Fruit fly (Drosophila melanogaster) whole organism, adult: ENCODE data around the gene Toll-9.
A peak's percentile ranks its signal among the peaks of the same experiment; 100 is the strongest.

Experiments used
- CG11617 ChIP-seq: fragments of 200-800 bp; sonication (Bioruptor generic); optimal IDR thresholded peaks from 2 replicates; lab custom pipeline; 2017; ENCODE audit warnings: mild to moderate bottlenecking, missing biosample characterization, missing genetic modification reagents, missing genetic modification characterization
- CG12768 ChIP-seq: fragments of 200-800 bp; sonication (Bioruptor generic); optimal IDR thresholded peaks from 2 replicates; lab custom pipeline; 2017; ENCODE audit warnings: missing biosample characterization, missing genetic modification characterization, mild to moderate bottlenecking, moderate library complexity, missing genetic modification reagents
- CG14711 ChIP-seq: fragments of 200-800 bp; sonication (Bioruptor generic); optimal IDR thresholded peaks from 2 replicates; lab custom pipeline; 2018; ENCODE audit warnings: missing biosample characterization, mild to moderate bottlenecking, missing genetic modification characterization, moderate library complexity
- CG1620 ChIP-seq: fragments of 200-800 bp; sonication (Bioruptor generic); optimal IDR thresholded peaks from 2 replicates; lab custom pipeline; 2016; ENCODE audit warnings: missing biosample characterization, missing genetic modification characterization
- CG33017 ChIP-seq: fragments of 200-800 bp; sonication (Bioruptor generic); optimal IDR thresholded peaks from 2 replicates; lab custom pipeline; 2018; ENCODE audit warnings: missing biosample characterization, mild to moderate bottlenecking, missing genetic modification characterization, moderate library complexity
- CG5204 ChIP-seq: fragments of 200-800 bp; sonication (Bioruptor generic); optimal IDR thresholded peaks from 2 replicates; lab custom pipeline; 2016; ENCODE audit warnings: missing biosample characterization, missing genetic modification characterization
- CG7045 ChIP-seq: fragments of 200-800 bp; sonication (Bioruptor generic); optimal IDR thresholded peaks from 2 replicates; lab custom pipeline; 2017; ENCODE audit warnings: missing biosample characterization, mild to moderate bottlenecking, missing genetic modification characterization
- CG7101 ChIP-seq: fragments of 200-800 bp; sonication (Bioruptor generic); optimal IDR thresholded peaks from 2 replicates; lab custom pipeline; 2018; ENCODE audit warnings: missing biosample characterization, mild to moderate bottlenecking, missing genetic modification characterization, moderate library complexity
- Clk ChIP-seq: fragments of 200-800 bp; sonication (Bioruptor generic); optimal IDR thresholded peaks from 2 replicates; lab custom pipeline; 2017; ENCODE audit warnings: missing biosample characterization, missing genetic modification characterization
- Crg-1 ChIP-seq: fragments of 200-800 bp; sonication (Bioruptor generic); optimal IDR thresholded peaks from 2 replicates; lab custom pipeline; 2016; ENCODE audit warnings: missing biosample characterization, missing genetic modification characterization
- Hr96 ChIP-seq: fragments of 200-800 bp; sonication (Bioruptor generic); optimal IDR thresholded peaks from 2 replicates; lab custom pipeline; 2016; ENCODE audit warnings: missing biosample characterization, missing genetic modification characterization
- Mnt ChIP-seq: fragments of 200-800 bp; sonication (Bioruptor generic); optimal IDR thresholded peaks from 2 replicates; lab custom pipeline; 2016; ENCODE audit warnings: missing biosample characterization, mild to moderate bottlenecking, missing genetic modification characterization
- bab1 ChIP-seq: fragments of 200-800 bp; sonication (Bioruptor generic); optimal IDR thresholded peaks from 3 replicates; lab custom pipeline; 2019; ENCODE audit warnings: missing biosample characterization, mild to moderate bottlenecking, missing genetic modification characterization, moderate library complexity
- cic ChIP-seq: fragments of 200-800 bp; sonication (Bioruptor generic); optimal IDR thresholded peaks from 2 replicates; lab custom pipeline; 2017; ENCODE audit warnings: missing biosample characterization, mild to moderate bottlenecking, missing genetic modification characterization, moderate library complexity
- cnc ChIP-seq, 2 experiments: fragments of >200 bp; optimal IDR thresholded peaks; 2 replicates each; lab custom pipeline; 2017
- kay ChIP-seq: fragments of 200-800 bp; sonication (Bioruptor generic); peaks from one replicate; lab custom pipeline; 2016; ENCODE audit warnings: missing biosample characterization, missing genetic modification characterization, borderline replicate concordance
- ovo ChIP-seq: fragments of 200-800 bp; sonication (Bioruptor generic); optimal IDR thresholded peaks from 2 replicates; lab custom pipeline; 2016; ENCODE audit warnings: missing biosample characterization, missing genetic modification characterization
- pad ChIP-seq: fragments of 200-800 bp; sonication (Bioruptor generic); optimal IDR thresholded peaks from 3 replicates; lab custom pipeline; 2017; ENCODE audit warnings: missing biosample characterization, missing genetic modification characterization, mild to moderate bottlenecking, moderate library complexity, missing genetic modification reagents
- tj ChIP-seq: fragments of 200-800 bp; sonication (Bioruptor generic); optimal IDR thresholded peaks from 3 replicates; lab custom pipeline; 2017; ENCODE audit warnings: missing biosample characterization, mild to moderate bottlenecking, missing genetic modification characterization, moderate library complexity
- toe ChIP-seq: fragments of 200-800 bp; sonication (Bioruptor generic); optimal IDR thresholded peaks from 2 replicates; lab custom pipeline; 2016; ENCODE audit warnings: missing biosample characterization, missing genetic modification characterization

The Toll-9 gene

DNA sequence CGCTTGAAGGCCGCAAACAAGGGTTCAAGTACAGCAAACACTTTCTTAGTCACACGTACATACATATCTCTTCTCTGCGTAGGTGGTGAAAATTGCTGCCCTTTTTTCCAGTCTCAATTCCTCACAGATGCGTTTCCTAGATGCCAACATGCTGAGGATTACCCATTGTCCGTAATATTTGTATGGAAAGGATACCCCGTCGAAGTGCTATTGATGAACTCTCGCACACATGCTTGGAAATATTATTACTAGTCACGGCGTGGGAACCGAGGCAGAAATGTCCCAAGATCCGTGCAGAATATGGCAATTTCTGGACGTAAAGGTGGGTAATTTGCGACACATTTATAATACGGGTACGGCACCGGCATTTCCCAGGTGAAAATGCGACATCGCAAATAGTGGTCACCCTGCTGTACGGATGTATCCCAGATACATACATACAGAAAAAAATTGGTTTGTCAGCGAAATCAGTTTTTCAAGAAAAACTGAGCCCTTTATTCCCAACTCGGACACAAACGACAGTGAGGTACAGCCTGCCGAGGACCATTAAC, 38.9 kb upstream of the Toll-9 start:
- no peak for TF ChIP-seq ovo (GFP tag; lab: Kevin White, UChicago)
- no peak for TF ChIP-seq kay (GFP tag; lab: Kevin White, UChicago)
- no peak for TF ChIP-seq tj (GFP tag; lab: Kevin White, UChicago)
- no peak for TF ChIP-seq cic (GFP tag; lab: Kevin White, UChicago)
- no peak for TF ChIP-seq cnc (optimal IDR thresholded peaks at IDR 0.05; lab: Kevin White, UChicago)
- TF ChIP-seq CG1620 (GFP tag; lab: Kevin White, UChicago): no peak
- TF ChIP-seq CG12768 (GFP tag; lab: Kevin White, UChicago): no peak
- no peak for TF ChIP-seq Crg-1 (GFP tag; lab: Kevin White, UChicago)
- no peak for TF ChIP-seq pad
- no peak for TF ChIP-seq CG5204 (GFP tag; lab: Kevin White, UChicago)
- TF ChIP-seq bab1 (GFP tag; lab: Kevin White, UChicago): no peak
- TF ChIP-seq Mnt (GFP tag; lab: Kevin White, UChicago): no peak
- TF ChIP-seq CG14711 (tag; lab: Kevin White, UChicago): no peak

DNA sequence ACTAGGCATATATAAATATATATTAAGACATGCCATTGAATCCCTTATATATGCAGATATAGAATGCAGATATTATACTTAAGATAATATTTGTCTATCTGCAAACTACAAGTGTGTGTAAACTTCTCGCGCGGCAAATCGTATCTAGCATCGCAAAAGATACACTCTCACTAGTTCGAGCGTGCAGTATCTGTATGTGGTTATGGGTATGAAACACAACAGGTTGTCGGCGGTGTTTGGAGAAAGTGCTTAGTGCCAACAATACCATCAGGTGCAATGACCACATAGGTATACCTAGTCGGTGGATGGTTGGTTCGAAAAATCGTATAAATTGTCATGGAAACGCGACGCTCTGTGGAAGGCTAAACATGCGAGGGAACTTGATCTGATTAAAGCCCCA, 38.0 kb upstream of the Toll-9 start:
- no peak for TF ChIP-seq toe (GFP tag; lab: Kevin White, UChicago)
- TF ChIP-seq kay (GFP tag; lab: Kevin White, UChicago): no peak
- TF ChIP-seq CG11617 (GFP tag; lab: Kevin White, UChicago): no peak
- TF ChIP-seq CG1620 (GFP tag; lab: Kevin White, UChicago): no peak
- TF ChIP-seq tj (GFP tag; lab: Kevin White, UChicago): no peak
- no peak for TF ChIP-seq Clk (GFP tag; lab: Kevin White, UChicago)
- no peak for TF ChIP-seq CG5204 (GFP tag; lab: Kevin White, UChicago)
- no peak for TF ChIP-seq ovo (GFP tag; lab: Kevin White, UChicago)
- no peak for TF ChIP-seq CG14711 (tag; lab: Kevin White, UChicago)
- no peak for TF ChIP-seq Hr96 (GFP tag; lab: Kevin White, UChicago)
- TF ChIP-seq Mnt (GFP tag; lab: Kevin White, UChicago): no peak
- no peak for TF ChIP-seq Crg-1 (GFP tag; lab: Kevin White, UChicago)
- TF ChIP-seq bab1 (GFP tag; lab: Kevin White, UChicago): no peak

DNA sequence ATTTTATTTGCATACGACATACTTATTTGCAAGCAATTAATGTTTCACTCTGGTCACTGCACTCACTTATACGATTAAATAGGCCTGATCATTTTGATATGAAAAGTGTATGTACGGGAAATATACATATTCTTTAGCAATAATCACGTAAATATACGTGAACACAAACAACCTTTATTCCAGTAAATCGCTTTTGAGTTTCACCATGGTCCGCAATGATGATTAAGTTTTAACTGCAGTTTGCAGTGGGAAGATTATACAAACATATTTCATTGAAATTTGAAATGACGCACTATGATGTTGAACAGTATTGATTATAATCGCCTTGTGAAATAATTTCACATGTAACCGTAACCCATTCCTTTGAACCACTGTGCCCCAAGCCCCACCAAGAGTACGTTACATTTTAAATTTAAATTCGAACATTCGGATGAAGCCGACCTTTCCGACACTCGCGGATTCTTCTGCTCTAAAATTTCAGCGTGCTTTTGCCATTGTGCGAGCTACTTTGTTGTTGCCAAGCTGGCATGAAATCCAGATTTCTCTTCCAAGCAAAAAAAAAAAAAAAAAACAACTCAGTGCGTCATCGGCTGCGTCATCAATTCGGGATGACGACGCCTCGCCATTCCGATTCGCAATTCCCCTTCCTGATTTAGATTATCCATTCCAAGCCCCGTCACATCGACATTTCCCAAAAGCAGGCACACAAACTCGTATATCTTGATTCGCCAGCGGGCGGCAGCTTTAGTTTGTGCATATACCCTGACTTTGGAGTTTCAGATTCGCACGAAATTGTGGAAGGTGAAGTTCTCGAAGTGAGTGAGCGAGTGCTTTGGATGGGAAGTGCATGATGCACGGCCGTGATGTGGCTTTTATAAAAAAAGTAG, 37.2 kb upstream of the Toll-9 start:
- TF ChIP-seq Mnt (GFP tag; lab: Kevin White, UChicago) (no peak), Crg-1 (GFP tag; lab: Kevin White, UChicago) (no peak), CG12768 (GFP tag; lab: Kevin White, UChicago) (no peak), bab1 (GFP tag; lab: Kevin White, UChicago) (peak; percentile 10)

DNA sequence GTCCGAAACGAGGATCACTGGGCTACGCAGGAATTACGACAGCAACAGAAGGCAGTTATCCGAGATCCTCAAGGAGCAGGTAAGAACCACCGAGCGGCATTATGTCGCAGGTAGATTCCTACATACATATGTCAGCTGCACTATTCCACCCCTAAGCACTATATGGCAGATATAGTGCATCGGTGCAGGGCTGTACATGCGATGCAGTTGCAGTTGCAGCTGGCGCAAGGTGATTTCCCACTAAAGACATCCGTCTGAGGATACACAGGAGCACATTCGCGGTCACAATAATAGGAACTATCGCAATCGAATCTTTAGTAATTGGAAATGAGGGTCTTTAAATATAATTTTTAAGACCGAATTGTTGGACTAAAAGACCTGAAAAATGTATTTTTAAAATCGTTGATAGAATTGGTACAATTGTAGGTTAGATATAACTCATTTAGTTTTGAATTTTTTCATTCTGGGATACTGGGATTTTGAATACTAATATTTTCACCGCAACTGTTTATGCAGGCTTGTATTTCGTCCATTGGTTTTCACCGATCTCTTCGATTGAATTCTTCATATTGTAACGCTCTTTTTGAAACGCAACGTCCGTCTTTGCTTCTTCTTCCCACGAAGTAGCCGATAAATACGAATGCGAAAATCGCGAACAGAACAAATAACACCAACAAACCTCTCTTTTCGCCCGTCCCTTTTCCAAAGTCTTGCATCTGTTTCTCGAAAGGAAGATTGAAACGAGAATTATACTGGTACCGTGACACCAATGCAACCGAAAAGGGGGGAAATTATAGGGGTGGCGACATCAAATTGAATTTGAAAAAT, 36.4 kb upstream of the Toll-9 start:
- TF ChIP-seq CG12768 (GFP tag; lab: Kevin White, UChicago): no peak
- TF ChIP-seq Hr96 (GFP tag; lab: Kevin White, UChicago): no peak
- TF ChIP-seq CG7101 (tag; lab: Kevin White, UChicago): no peak
- no peak for TF ChIP-seq CG11617 (GFP tag; lab: Kevin White, UChicago)
- no peak for TF ChIP-seq CG1620 (GFP tag; lab: Kevin White, UChicago)
- no peak for TF ChIP-seq bab1 (GFP tag; lab: Kevin White, UChicago)
- no peak for TF ChIP-seq Crg-1 (GFP tag; lab: Kevin White, UChicago)
- no peak for TF ChIP-seq CG7045
- no peak for TF ChIP-seq cic (GFP tag; lab: Kevin White, UChicago)
- TF ChIP-seq tj (GFP tag; lab: Kevin White, UChicago): no peak
- no peak for TF ChIP-seq cnc (optimal IDR thresholded peaks at IDR 0.05; lab: Kevin White, UChicago)
- TF ChIP-seq toe (GFP tag; lab: Kevin White, UChicago): no peak

DNA sequence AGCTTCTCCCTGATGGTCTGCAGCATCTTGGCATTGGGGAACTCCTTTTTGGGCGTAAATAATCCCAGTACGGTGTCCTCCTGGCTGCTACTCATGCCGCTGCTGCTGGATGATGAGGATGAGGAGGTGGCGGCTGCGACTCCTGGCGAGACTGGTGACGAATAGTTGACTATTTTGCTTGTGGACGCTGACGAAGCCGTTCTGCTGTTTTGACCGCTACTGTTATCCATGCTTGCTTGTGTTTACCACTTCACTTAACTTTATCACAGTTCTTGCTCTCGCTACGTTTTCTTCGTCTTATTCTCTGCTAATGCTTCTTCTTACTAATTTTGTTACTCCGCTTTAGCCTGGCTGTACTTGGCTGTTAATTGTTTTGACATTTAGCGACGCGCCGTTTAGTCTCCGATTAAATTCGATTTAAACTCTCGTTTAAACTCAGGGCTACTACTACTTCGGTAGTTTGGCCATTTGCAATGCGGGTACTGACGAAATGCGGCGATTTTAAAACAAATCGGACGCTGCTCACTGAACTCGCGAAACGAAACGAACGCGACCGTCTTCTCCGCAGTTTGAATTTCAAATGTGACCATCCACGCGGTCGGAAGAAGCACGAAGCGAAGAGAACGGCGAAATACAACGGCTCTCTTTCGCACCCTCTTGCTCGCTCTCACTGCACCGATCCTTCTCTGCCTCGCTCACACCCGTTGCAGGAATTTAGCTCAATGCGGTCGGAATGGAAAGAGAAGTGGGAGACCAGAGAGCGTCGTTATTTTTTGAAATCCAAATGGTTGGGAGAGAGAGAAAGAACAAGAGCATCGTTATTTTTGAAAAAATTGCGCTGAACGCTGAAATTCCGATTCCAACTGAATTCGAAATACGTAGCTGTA, 34.7 kb upstream of the Toll-9 start, which contains the start of gene trbl:
TSS of gene trbl (minus strand) at position 584 of the 887 bp plus-strand sequence.
- peak; percentile 14 for TF ChIP-seq Crg-1 (GFP tag; lab: Kevin White, UChicago)
- TF ChIP-seq CG14711 (tag; lab: Kevin White, UChicago): peak; percentile 21
- peak; percentile 64 for TF ChIP-seq CG33017 (tag; lab: Kevin White, UChicago)
- TF ChIP-seq bab1 (GFP tag; lab: Kevin White, UChicago): peak; percentile 70
- peak; percentile 59 for TF ChIP-seq CG7101 (tag; lab: Kevin White, UChicago)
- TF ChIP-seq Mnt (GFP tag; lab: Kevin White, UChicago): peak; percentile 94
- TF ChIP-seq cic (GFP tag; lab: Kevin White, UChicago): peak; percentile 73
- TF ChIP-seq CG1620 (GFP tag; lab: Kevin White, UChicago): no peak
- TF ChIP-seq CG7045: peak; percentile 54
- TF ChIP-seq CG11617 (GFP tag; lab: Kevin White, UChicago): peak; percentile 64
- TF ChIP-seq Hr96 (GFP tag; lab: Kevin White, UChicago): no peak
- peak; percentile 24 for TF ChIP-seq pad
- no peak for TF ChIP-seq CG5204 (GFP tag; lab: Kevin White, UChicago)
- TF ChIP-seq toe (GFP tag; lab: Kevin White, UChicago): no peak
- TF ChIP-seq ovo (GFP tag; lab: Kevin White, UChicago): peak; percentile 62
- TF ChIP-seq tj (GFP tag; lab: Kevin White, UChicago): peak; percentile 41
- TF ChIP-seq CG12768 (GFP tag; lab: Kevin White, UChicago): peak; percentile 50
- no peak for TF ChIP-seq Clk (GFP tag; lab: Kevin White, UChicago)
